Worm (Caenorhabditis elegans) whole organism, L3 larva: ENCODE measurements around the gene rmd-2.

Experiments
- ZK546.5 ChIP-seq: sonication (generic microtip); optimal IDR thresholded peaks from 2 replicates; lab custom pipeline; 2017; ENCODE audit warnings: missing biosample characterization, missing genetic modification characterization
- fkh-2 ChIP-seq: fragments of 150-350 bp; optimal IDR thresholded peaks from 2 replicates; lab custom pipeline; 2014; ENCODE audit warnings: missing biosample characterization, missing genetic modification reagents, missing genetic modification characterization
- nfya-1 ChIP-seq: sonication (generic microtip); optimal IDR thresholded peaks from 2 replicates; lab custom pipeline; 2017; ENCODE audit warnings: missing genetic modification characterization, mild to moderate bottlenecking, missing compliant biosample characterization, antibody characterized with exemption, moderate library complexity; ENCODE audit not compliant: insufficient read depth
- nhr-11 ChIP-seq: fragments of 150-350 bp; optimal IDR thresholded peaks from 2 replicates; lab custom pipeline; 2014; ENCODE audit warnings: missing biosample characterization, missing genetic modification characterization
- nhr-28 ChIP-seq: fragments of 150-350 bp; optimal IDR thresholded peaks from 2 replicates; lab custom pipeline; 2014; ENCODE audit warnings: missing biosample characterization, missing genetic modification characterization
- nhr-77 ChIP-seq: fragments of 150-350 bp; optimal IDR thresholded peaks from 2 replicates; lab custom pipeline; 2014; ENCODE audit warnings: missing biosample characterization, missing genetic modification characterization
- sea-2 ChIP-seq: fragments of 150-350 bp; sonication (generic microtip); optimal IDR thresholded peaks from 4 replicates; lab custom pipeline; 2014; ENCODE audit warnings: missing biosample characterization, missing genetic modification reagents, missing genetic modification characterization
- tbx-2 ChIP-seq: sonication (generic microtip); optimal IDR thresholded peaks from 2 replicates; lab custom pipeline; 2016; ENCODE audit warnings: mild to moderate bottlenecking, missing genetic modification characterization, missing compliant biosample characterization
- unc-62 ChIP-seq: fragments of 150-350 bp; sonication (generic microtip); optimal IDR thresholded peaks from 4 replicates; lab custom pipeline; 2014; ENCODE audit warnings: missing biosample characterization, missing genetic modification reagents, missing genetic modification characterization

ce11 chrV:9943039-9943438, 43.0 kb downstream of the rmd-2 start, which contains the start of gene fipr-12:
- TF ChIP-seq nfya-1, result no peak
- TF ChIP-seq nhr-77, result no peak
- no peak for TF ChIP-seq nhr-11 (tag; lab: Kevin White, UChicago)
- no peak for TF ChIP-seq tbx-2 (tag; lab: Kevin White, UChicago)
- no peak for TF ChIP-seq fkh-2 (tag; lab: Kevin White, UChicago)
- TF ChIP-seq ZK546.5 (tag; lab: Kevin White, UChicago), result no peak
- no peak for TF ChIP-seq nhr-28 (tag; lab: Kevin White, UChicago)
- no peak for TF ChIP-seq sea-2 (GFP tag; lab: Kevin White, UChicago)
- TF ChIP-seq unc-62 (GFP tag; lab: Kevin White, UChicago), result no peak
